Fruit fly (Drosophila melanogaster): ENCODE measurements around the gene REPTOR.

The REPTOR gene

dm6 chr3R:24598549-24599204 is 16.0 kb upstream of the REPTOR start (continued):
- TF ChIP-seq tin (GFP tag; optimal IDR thresholded peaks at IDR 0.05), result no peak
- no peak for TF ChIP-seq Optix (GFP tag; IDR thresholded peaks at IDR 0.05)
- TF ChIP-seq CG8089 (GFP tag; optimal IDR thresholded peaks at IDR 0.05), result no peak
- TF ChIP-seq Gsc (GFP tag; IDR thresholded peaks at IDR 0.05), result no peak
- TF ChIP-seq CG10431 (GFP tag; optimal IDR thresholded peaks at IDR 0.05), result no peak
- no peak for TF ChIP-seq Bdp1 (GFP tag; optimal IDR thresholded peaks at IDR 0.05)
- TF ChIP-seq pita (GFP tag; optimal IDR thresholded peaks at IDR 0.05), result no peak
- peak; percentile 46; the same call in 1 of the 3 replicates for TF ChIP-seq CG34422 (GFP tag; IDR thresholded peaks at IDR 0.05)
- TF ChIP-seq disco-r (GFP tag; optimal IDR thresholded peaks at IDR 0.05), result no peak
- TF ChIP-seq cwo (GFP tag; optimal IDR thresholded peaks at IDR 0.05), result peak; percentile 12
- TF ChIP-seq cg (GFP tag; optimal IDR thresholded peaks at IDR 0.05), result no peak
- TF ChIP-seq CG2199 (GFP tag; IDR thresholded peaks at IDR 0.05), result no peak
- TF ChIP-seq gcm2 (GFP tag; optimal IDR thresholded peaks at IDR 0.05), result no peak
- no peak for TF ChIP-seq NC2β (GFP tag; optimal IDR thresholded peaks at IDR 0.05)
- 0 out of 4 replicates have a peak, but pooled peaks have one; percentile 51 for TF ChIP-seq chinmo (GFP tag; IDR thresholded peaks at IDR 0.05; ENCODE audit: partially characterized antibody)
- no peak for TF ChIP-seq CG43689 (GFP tag; IDR thresholded peaks at IDR 0.05)
- TF ChIP-seq CG12299 (tag; optimal IDR thresholded peaks at IDR 0.05), result no peak
- TF ChIP-seq CG13296 (GFP tag; optimal IDR thresholded peaks at IDR 0.05), result no peak
- TF ChIP-seq CG3838 (GFP tag; optimal IDR thresholded peaks at IDR 0.05), result no peak
- no peak for TF ChIP-seq peb (GFP tag; IDR thresholded peaks at IDR 0.05)
- no peak for TF ChIP-seq CG32772 (GFP tag; IDR thresholded peaks at IDR 0.05)
- no peak for TF ChIP-seq nerfin-2 (GFP tag; IDR thresholded peaks at IDR 0.05; ENCODE audit: partially characterized antibody)
- peak; percentile 26; the same call in 1 of the 2 replicates for TF ChIP-seq CG31441 (GFP tag; IDR thresholded peaks at IDR 0.05)
- TF ChIP-seq ranshi (GFP tag; IDR thresholded peaks at IDR 0.05), result no peak
- no peak for TF ChIP-seq ATbp (GFP tag; optimal IDR thresholded peaks at IDR 0.05)
- no peak for TF ChIP-seq danr (GFP tag; IDR thresholded peaks at IDR 0.05)
- TF ChIP-seq NFAT (GFP tag; IDR thresholded peaks at IDR 0.05), result no peak
- TF ChIP-seq CG6854 (GFP tag; optimal IDR thresholded peaks at IDR 0.05), result no peak
- no peak for TF ChIP-seq insv (GFP tag; optimal IDR thresholded peaks at IDR 0.05)
- TF ChIP-seq Vsx1 (GFP tag; optimal IDR thresholded peaks at IDR 0.05), result peak; percentile 14
- no peak for TF ChIP-seq dan (GFP tag; IDR thresholded peaks at IDR 0.05)
- no peak for TF ChIP-seq CG1647 (GFP tag; optimal IDR thresholded peaks at IDR 0.05)
- no peak for TF ChIP-seq so (GFP tag; IDR thresholded peaks at IDR 0.05)
- no peak for TF ChIP-seq Side (GFP tag; optimal IDR thresholded peaks at IDR 0.05)
- no peak for TF ChIP-seq CG12071 (GFP tag; optimal IDR thresholded peaks at IDR 0.05)
- TF ChIP-seq NC2α (GFP tag; optimal IDR thresholded peaks at IDR 0.05), result no peak
- no peak for TF ChIP-seq CG13894 (tag; optimal IDR thresholded peaks at IDR 0.05)
- no peak for TF ChIP-seq emc (GFP tag; optimal IDR thresholded peaks at IDR 0.05)
- TF ChIP-seq CG18476 (GFP tag; optimal IDR thresholded peaks at IDR 0.05), result no peak
- TF ChIP-seq Jarid2 (GFP tag; optimal IDR thresholded peaks at IDR 0.05), result no peak
- no peak for TF ChIP-seq CG34376 (GFP tag; optimal IDR thresholded peaks at IDR 0.05)
- no peak for TF ChIP-seq ara (GFP tag; IDR thresholded peaks at IDR 0.05)
- no peak for TF ChIP-seq CG15073 (GFP tag; optimal IDR thresholded peaks at IDR 0.05)
- no peak for TF ChIP-seq exex (tag; optimal IDR thresholded peaks at IDR 0.05)
- TF ChIP-seq unc-4 (GFP tag; IDR thresholded peaks at IDR 0.05; ENCODE audit: partially characterized antibody), result no peak
- TF ChIP-seq CG11504 (tag; optimal IDR thresholded peaks at IDR 0.05), result peak; percentile 62
- no peak for TF ChIP-seq ham (GFP tag; IDR thresholded peaks at IDR 0.05)
- TF ChIP-seq Eip74EF (GFP tag; optimal IDR thresholded peaks at IDR 0.05), result no peak
- no peak for TF ChIP-seq CG15479 (GFP tag; optimal IDR thresholded peaks at IDR 0.05)
- peak; percentile 38; the same call in 1 of the 2 replicates for TF ChIP-seq crol (GFP tag; IDR thresholded peaks at IDR 0.05)
